Fruit fly (Drosophila melanogaster) whole organism, adult: ENCODE results near the gene Obp28a.

Experiments
- CG11617 ChIP-seq: fragments of 200-800 bp; sonication (Bioruptor generic); optimal IDR thresholded peaks from 2 replicates; lab custom pipeline; 2017; ENCODE audit warnings: mild to moderate bottlenecking, missing biosample characterization, missing genetic modification reagents, missing genetic modification characterization
- CG12768 ChIP-seq: fragments of 200-800 bp; sonication (Bioruptor generic); optimal IDR thresholded peaks from 2 replicates; lab custom pipeline; 2017; ENCODE audit warnings: missing biosample characterization, missing genetic modification characterization, mild to moderate bottlenecking, moderate library complexity, missing genetic modification reagents
- CG14711 ChIP-seq: fragments of 200-800 bp; sonication (Bioruptor generic); optimal IDR thresholded peaks from 2 replicates; lab custom pipeline; 2018; ENCODE audit warnings: missing biosample characterization, mild to moderate bottlenecking, missing genetic modification characterization, moderate library complexity
- CG1620 ChIP-seq: fragments of 200-800 bp; sonication (Bioruptor generic); optimal IDR thresholded peaks from 2 replicates; lab custom pipeline; 2016; ENCODE audit warnings: missing biosample characterization, missing genetic modification characterization
- CG7045 ChIP-seq: fragments of 200-800 bp; sonication (Bioruptor generic); optimal IDR thresholded peaks from 2 replicates; lab custom pipeline; 2017; ENCODE audit warnings: missing biosample characterization, mild to moderate bottlenecking, missing genetic modification characterization
- CG7101 ChIP-seq: fragments of 200-800 bp; sonication (Bioruptor generic); optimal IDR thresholded peaks from 2 replicates; lab custom pipeline; 2018; ENCODE audit warnings: missing biosample characterization, mild to moderate bottlenecking, missing genetic modification characterization, moderate library complexity
- Hr96 ChIP-seq: fragments of 200-800 bp; sonication (Bioruptor generic); optimal IDR thresholded peaks from 2 replicates; lab custom pipeline; 2016; ENCODE audit warnings: missing biosample characterization, missing genetic modification characterization
- bab1 ChIP-seq: fragments of 200-800 bp; sonication (Bioruptor generic); optimal IDR thresholded peaks from 3 replicates; lab custom pipeline; 2019; ENCODE audit warnings: missing biosample characterization, mild to moderate bottlenecking, missing genetic modification characterization, moderate library complexity
- cic ChIP-seq: fragments of 200-800 bp; sonication (Bioruptor generic); optimal IDR thresholded peaks from 2 replicates; lab custom pipeline; 2017; ENCODE audit warnings: missing biosample characterization, mild to moderate bottlenecking, missing genetic modification characterization, moderate library complexity
- kay ChIP-seq: fragments of 200-800 bp; sonication (Bioruptor generic); peaks from one replicate; lab custom pipeline; 2016; ENCODE audit warnings: missing biosample characterization, missing genetic modification characterization, borderline replicate concordance
- pad ChIP-seq: fragments of 200-800 bp; sonication (Bioruptor generic); optimal IDR thresholded peaks from 3 replicates; lab custom pipeline; 2017; ENCODE audit warnings: missing biosample characterization, missing genetic modification characterization, mild to moderate bottlenecking, moderate library complexity, missing genetic modification reagents
- tj ChIP-seq: fragments of 200-800 bp; sonication (Bioruptor generic); optimal IDR thresholded peaks from 3 replicates; lab custom pipeline; 2017; ENCODE audit warnings: missing biosample characterization, mild to moderate bottlenecking, missing genetic modification characterization, moderate library complexity
- toe ChIP-seq: fragments of 200-800 bp; sonication (Bioruptor generic); optimal IDR thresholded peaks from 2 replicates; lab custom pipeline; 2016; ENCODE audit warnings: missing biosample characterization, missing genetic modification characterization

DNA sequence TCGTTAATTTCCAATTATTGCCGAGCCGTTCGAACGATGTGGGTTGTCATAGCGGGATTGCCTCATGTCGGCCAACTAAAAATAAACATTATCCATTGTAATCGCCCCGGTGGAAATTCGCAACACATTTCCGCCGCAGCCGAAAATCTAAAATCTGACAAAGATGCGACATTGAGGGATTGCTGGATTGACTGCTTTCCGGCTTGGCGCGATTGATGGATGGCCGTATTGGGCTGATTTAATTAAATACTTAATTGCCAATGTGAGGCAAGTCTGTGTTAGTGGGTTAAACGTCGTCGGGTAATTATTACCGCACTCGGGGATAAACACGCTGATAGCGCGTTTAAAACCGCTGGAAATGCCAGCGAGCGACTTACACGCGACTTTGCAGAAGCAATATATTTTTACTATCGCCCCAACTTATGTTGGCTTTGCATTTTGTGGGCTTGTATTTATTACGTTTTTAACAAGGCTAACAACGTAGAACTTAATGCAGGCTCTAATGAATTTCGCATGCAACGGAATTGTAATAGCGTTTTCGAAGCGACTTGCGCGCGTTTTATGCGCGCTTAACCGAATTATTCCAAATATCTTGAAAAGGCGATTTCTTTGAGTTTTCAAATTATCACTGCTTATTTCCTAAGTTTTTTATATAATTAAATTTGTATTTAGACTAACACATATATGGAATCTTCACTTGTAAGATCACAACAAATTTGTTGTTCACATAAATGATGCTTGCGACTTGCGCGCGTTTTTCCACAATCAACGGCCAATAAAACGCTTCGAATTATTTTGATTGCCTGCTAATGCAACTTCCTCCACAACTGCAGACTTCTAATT lies 45.0 kb upstream of the Obp28a start:
- TF ChIP-seq Hr96 (GFP tag; lab: Kevin White, UChicago), result no peak
- TF ChIP-seq pad, result no peak
- no peak for TF ChIP-seq toe
- no peak for TF ChIP-seq CG7045
- TF ChIP-seq bab1 (GFP tag; lab: Kevin White, UChicago), result no peak
- no peak for TF ChIP-seq cic
- no peak for TF ChIP-seq CG1620 (GFP tag; lab: Kevin White, UChicago)
- TF ChIP-seq CG7101 (tag; lab: Kevin White, UChicago), result no peak
- TF ChIP-seq CG12768, result no peak
- no peak for TF ChIP-seq tj (GFP tag; lab: Kevin White, UChicago)
- TF ChIP-seq CG14711, result no peak
- no peak for TF ChIP-seq CG11617 (GFP tag; lab: Kevin White, UChicago)
- no peak for TF ChIP-seq kay (GFP tag; lab: Kevin White, UChicago)
